Fruit fly (Drosophila melanogaster): ENCODE measurements around the gene kto.

Gene kto

DNA sequence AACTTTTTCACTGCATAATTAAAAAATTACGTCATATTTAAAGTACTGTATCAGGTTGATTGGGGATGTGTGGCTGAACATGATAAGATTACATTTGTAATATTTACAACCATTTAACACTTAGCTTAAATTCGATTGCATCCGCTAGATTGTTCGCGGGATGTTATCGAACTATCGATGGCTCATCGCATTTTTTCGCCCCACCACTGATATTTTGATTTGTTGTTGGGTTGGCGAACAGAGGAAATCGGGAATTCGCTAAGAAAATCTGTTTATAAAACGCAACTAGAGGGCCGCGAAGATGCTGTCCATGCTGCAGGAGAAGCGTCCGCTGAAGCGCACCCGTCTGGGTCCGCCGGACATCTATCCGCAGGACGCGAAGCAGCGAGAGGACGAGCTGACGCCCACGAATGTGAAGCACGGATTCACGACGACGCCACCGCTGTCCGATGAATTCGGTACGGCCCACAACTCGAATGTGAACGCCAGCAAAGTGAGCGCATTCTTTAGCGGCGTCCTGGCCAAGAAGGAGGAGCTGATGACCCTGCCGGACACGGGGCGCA, at the start of gene kto (continued):
- TF ChIP-seq CG6175 (GFP tag; IDR thresholded peaks at IDR 0.05) (no peak), fu2 (GFP tag; optimal IDR thresholded peaks at IDR 0.05) (no peak), CG10959 (GFP tag; IDR thresholded peaks at IDR 0.05) (no peak), tap (tag; optimal IDR thresholded peaks at IDR 0.05) (no peak), tx (GFP tag; optimal IDR thresholded peaks at IDR 0.05) (no peak), ranshi (GFP tag; IDR thresholded peaks at IDR 0.05) (no peak), mld (GFP tag; IDR thresholded peaks at IDR 0.05; ENCODE audit: partially characterized antibody) (peak; percentile 78), crc (GFP tag; optimal IDR thresholded peaks at IDR 0.05) (no peak), Opbp (GFP tag; IDR thresholded peaks at IDR 0.05; ENCODE audit: partially characterized antibody) (peak; percentile 93), abd-A (tag; optimal IDR thresholded peaks at IDR 0.05) (no peak), Poxn (GFP tag; IDR thresholded peaks at IDR 0.05) (no peak), Trl (optimal IDR thresholded peaks at IDR 0.05) (no peak), Trl (GFP tag; optimal IDR thresholded peaks at IDR 0.05) (no peak), CG3281 (GFP tag; optimal IDR thresholded peaks at IDR 0.05) (no peak), CG7987 (GFP tag; optimal IDR thresholded peaks at IDR 0.05) (no peak), CG6689 (GFP tag; IDR thresholded peaks at IDR 0.05) (no peak), YL-1 (GFP tag; optimal IDR thresholded peaks at IDR 0.05) (peak; percentile 41), Deaf1 (tag; optimal IDR thresholded peaks at IDR 0.05) (no peak), ham (GFP tag; IDR thresholded peaks at IDR 0.05) (no peak), BEAF-32 (GFP tag; optimal IDR thresholded peaks at IDR 0.05) (peak; percentile 84), bcd (GFP tag; optimal IDR thresholded peaks at IDR 0.05) (no peak), CG1832 (GFP tag; optimal IDR thresholded peaks at IDR 0.05) (no peak), Hr39 (optimal IDR thresholded peaks at IDR 0.05) (no peak), CG4282 (GFP tag; optimal IDR thresholded peaks at IDR 0.05) (no peak), en (GFP tag; optimal IDR thresholded peaks at IDR 0.05) (no peak), CG13894 (tag; optimal IDR thresholded peaks at IDR 0.05) (no peak), CG2678 (tag; optimal IDR thresholded peaks at IDR 0.05) (no peak), al (GFP tag; IDR thresholded peaks at IDR 0.05) (no peak), ssp (GFP tag; IDR thresholded peaks at IDR 0.05) (no peak), Aef1 (GFP tag; IDR thresholded peaks at IDR 0.05) (peak; percentile 68), usp (GFP tag; optimal IDR thresholded peaks at IDR 0.05) (no peak), CG6791 (GFP tag; IDR thresholded peaks at IDR 0.05; ENCODE audit: partially characterized antibody) (peak; percentile 91), CG11504 (tag; optimal IDR thresholded peaks at IDR 0.05) (no peak), Ssrp (tag; optimal IDR thresholded peaks at IDR 0.05) (no peak), HLH54F (GFP tag; optimal IDR thresholded peaks at IDR 0.05) (no peak), nerfin-2 (GFP tag; IDR thresholded peaks at IDR 0.05; ENCODE audit: partially characterized antibody) (peak; percentile 83), Elba2 (GFP tag; optimal IDR thresholded peaks at IDR 0.05) (peak; percentile 20), row (GFP tag; IDR thresholded peaks at IDR 0.05) (no peak), amos (GFP tag; IDR thresholded peaks at IDR 0.05; ENCODE audit: partially characterized antibody) (peak; percentile 87), lab (GFP tag; optimal IDR thresholded peaks at IDR 0.05) (no peak), toy (GFP tag; IDR thresholded peaks at IDR 0.05) (no peak), NC2α (GFP tag; optimal IDR thresholded peaks at IDR 0.05) (no peak), Dll (GFP tag; IDR thresholded peaks at IDR 0.05; ENCODE audit: partially characterized antibody) (peak; percentile 91), psq (GFP tag; optimal IDR thresholded peaks at IDR 0.05) (no peak), sug (tag; optimal IDR thresholded peaks at IDR 0.05) (no peak), Scr (GFP tag; IDR thresholded peaks at IDR 0.05; ENCODE audit: partially characterized antibody) (peak; percentile 89), unc-4 (GFP tag; IDR thresholded peaks at IDR 0.05; ENCODE audit: partially characterized antibody) (peak; percentile 91), Vsx1 (GFP tag; optimal IDR thresholded peaks at IDR 0.05) (no peak), sima (GFP tag; optimal IDR thresholded peaks at IDR 0.05) (no peak), CG17359 (tag; optimal IDR thresholded peaks at IDR 0.05) (no peak), bigmax (GFP tag; optimal IDR thresholded peaks at IDR 0.05) (no peak)

All from whole organism, embryonic.